Worm (Caenorhabditis elegans) whole organism, L4 larva: ENCODE results near the gene pix-1.

Experiments
- T26A8.4 ChIP-seq: fragments of 200-800 bp; sonication (Bioruptor generic); IDR thresholded peaks from 2 replicates; pipeline ENCODE4 v1.3.6; 2022; ENCODE audit warnings: missing genetic modification characterization, missing compliant biosample characterization
- lin-39 ChIP-seq: fragments of 150-350 bp; optimal IDR thresholded peaks from 2 replicates; lab custom pipeline; 2014; ENCODE audit warnings: missing biosample characterization, missing genetic modification reagents, missing genetic modification characterization
- nhr-77 ChIP-seq: fragments of 150-350 bp; optimal IDR thresholded peaks from 2 replicates; lab custom pipeline; 2014; ENCODE audit warnings: missing biosample characterization, missing genetic modification characterization
- pha-4 ChIP-seq, 2 experiments: fragments of 150-350 bp in 1 of 2; fragments of 200-800 bp in 1 of 2; sonication (Bioruptor generic) in 1 of 2; IDR thresholded peaks in 1 of 2; optimal IDR thresholded peaks in 1 of 2; 2 replicates each; pipeline versions ENCODE4 v1.3.6 to Lab custom; 2014 to 2022; ENCODE audit warnings: missing genetic modification characterization in 2 of 2, missing genetic modification reagents in 2 of 2, missing biosample characterization in 1 of 2, missing compliant biosample characterization in 1 of 2
- rbr-2 ChIP-seq: sonication (generic microtip); optimal IDR thresholded peaks from 2 replicates; lab custom pipeline; 2016; ENCODE audit warnings: missing genotype, missing genetic modification characterization, missing compliant biosample characterization
- zag-1 ChIP-seq: fragments of 150-350 bp; optimal IDR thresholded peaks from 2 replicates; lab custom pipeline; 2014; ENCODE audit warnings: missing biosample characterization, missing genetic modification characterization
- zfp-3 ChIP-seq: fragments of 200-800 bp; sonication (Bioruptor generic); conservative IDR thresholded peaks from 2 replicates; pipeline ENCODE4 v1.3.6; 2022; ENCODE audit warnings: missing genetic modification reagents, missing genetic modification characterization, missing compliant biosample characterization

DNA sequence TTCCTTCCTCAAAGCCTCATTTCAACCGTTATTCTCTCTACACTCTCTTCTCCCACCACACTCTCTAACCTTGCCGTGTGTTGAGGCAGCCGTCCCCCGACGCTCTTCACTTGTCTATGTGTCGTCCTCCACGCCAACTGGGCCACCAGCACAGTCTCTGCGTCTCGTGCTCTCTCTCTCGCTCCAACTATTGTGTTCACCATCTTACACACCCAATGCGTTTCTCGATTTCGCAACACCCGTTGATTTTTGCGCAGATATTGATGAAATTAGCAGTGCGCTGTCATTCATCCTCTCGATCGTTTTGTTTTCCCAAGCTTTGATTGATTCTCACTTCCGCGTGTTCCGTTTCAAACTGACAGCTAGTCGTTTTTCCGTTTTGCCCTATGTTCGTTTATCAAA lies 40.0 kb upstream of the pix-1 start:
- peak; percentile 55; the same call in 1 of the 2 replicates for TF ChIP-seq T26A8.4 (GFP tag; lab: Robert Waterston, UW)
- no peak for TF ChIP-seq lin-39 (tag; lab: Kevin White, UChicago)
- peak; percentile 76 for TF ChIP-seq rbr-2 (tag; lab: Kevin White, UChicago)
- TF ChIP-seq zag-1 (tag; lab: Kevin White, UChicago), result peak; percentile 7
- no peak for TF ChIP-seq nhr-77 (tag; lab: Kevin White, UChicago)
- no peak for TF ChIP-seq zfp-3
- no peak for TF ChIP-seq pha-4 (GFP tag; IDR thresholded peaks at IDR 0.05; lab: Robert Waterston, UW)
- no peak for TF ChIP-seq pha-4 (tag; optimal IDR thresholded peaks at IDR 0.05; lab: Kevin White, UChicago)
